Fruit fly (Drosophila melanogaster) whole organism, wandering third instar larva: ENCODE data around the gene ChT.
A peak's percentile ranks its signal among the peaks of the same experiment; 100 is the strongest.

Experiments
- CG32264 ChIP-seq: fragments of 200-800 bp; sonication (Bioruptor generic); optimal IDR thresholded peaks from 2 replicates; lab custom pipeline; 2016; ENCODE audit warnings: missing biosample characterization, missing genetic modification characterization
- OdsH ChIP-seq: fragments of 200-800 bp; sonication (Bioruptor generic); optimal IDR thresholded peaks from 2 replicates; lab custom pipeline; 2016; ENCODE audit warnings: missing biosample characterization, mild to moderate bottlenecking, missing genetic modification characterization
- dl ChIP-seq, 2 experiments: fragments of 175-275, 200-275 bp in 1 of 2; fragments of 200-275 bp in 1 of 2; sonication (Bioruptor generic); optimal IDR thresholded peaks; lab custom pipeline; 2018; ENCODE audit warnings: mild to moderate bottlenecking in 2 of 2, missing biosample characterization in 2 of 2, missing genetic modification characterization in 2 of 2, moderate library complexity in 2 of 2; ENCODE audit not compliant: partially characterized antibody in 2 of 2, insufficient read depth in 1 of 2
- fru ChIP-seq: fragments of 200-800 bp; sonication (Bioruptor generic); optimal IDR thresholded peaks from 3 replicates; lab custom pipeline; 2016; ENCODE audit warnings: missing biosample characterization, mild to moderate bottlenecking, missing genetic modification characterization
- psq ChIP-seq: fragments of 200-800 bp; sonication (Bioruptor generic); optimal IDR thresholded peaks from 3 replicates; lab custom pipeline; 2017; ENCODE audit warnings: missing biosample characterization, mild to moderate bottlenecking, missing genetic modification characterization, moderate library complexity
- usp ChIP-seq: fragments of >200 bp; optimal IDR thresholded peaks from 2 replicates; lab custom pipeline; 2017; ENCODE audit warnings: missing biosample characterization, missing genetic modification characterization

dm6 chr3R:18719767-18720341, 39.5 kb downstream of the ChT start:
- TF ChIP-seq dl (GFP tag; optimal IDR thresholded peaks at IDR 0.05; lab: Kevin White, UChicago; ENCODE audit: insufficient read depth in 1 of 2, partially characterized antibody in 2 of 2) (no peak), psq (GFP tag; lab: Kevin White, UChicago) (peak; percentile 59), OdsH (peak; percentile 74), fru (GFP tag; lab: Kevin White, UChicago) (peak; percentile 84), usp (GFP tag; lab: Kevin White, UChicago) (no peak), CG32264 (GFP tag; lab: Kevin White, UChicago) (no peak)
